Fruit fly (Drosophila melanogaster) Kc167 (cell line): Measurements from ENCODE around the gene CG9588.

Source experiments
- Myc ChIP-seq: fragments of >200 bp; optimal IDR thresholded peaks from 2 replicates; lab custom pipeline; 2017; ENCODE audit warnings: missing external identifiers
- Sin3A ChIP-seq: fragments of >200 bp; optimal IDR thresholded peaks from 2 replicates; lab custom pipeline; 2018; ENCODE audit warnings: missing external identifiers
- h ChIP-seq: fragments of >200 bp; optimal IDR thresholded peaks from 3 replicates; lab custom pipeline; 2018; ENCODE audit warnings: missing external identifiers
- insv ChIP-seq: fragments of >200 bp; optimal IDR thresholded peaks from 3 replicates; lab custom pipeline; 2018; ENCODE audit warnings: missing external identifiers
- psq ChIP-seq: fragments of >200 bp; optimal IDR thresholded peaks from 2 replicates; lab custom pipeline; 2017; ENCODE audit warnings: missing external identifiers
- ttk ChIP-seq: sonication (Bioruptor generic); optimal IDR thresholded peaks from 2 replicates; lab custom pipeline; 2017; ENCODE audit warnings: missing external identifiers

dm6 chr3R:13719053-13719452 is 42.6 kb upstream of the CG9588 start:
- TF ChIP-seq psq, result no peak
- TF ChIP-seq Myc (lab: Kevin White, UChicago), result no peak
- no peak for TF ChIP-seq ttk
- no peak for TF ChIP-seq insv (lab: Kevin White, UChicago)
- no peak for TF ChIP-seq Sin3A (lab: Kevin White, UChicago)
- no peak for TF ChIP-seq h (lab: Kevin White, UChicago)
